Fruit fly (Drosophila melanogaster) whole organism, adult: ENCODE results near the gene Ppat-Dpck.

Source experiments
- CG12768 ChIP-seq: fragments of 200-800 bp; sonication (Bioruptor generic); optimal IDR thresholded peaks from 2 replicates; lab custom pipeline; 2017; ENCODE audit warnings: missing biosample characterization, missing genetic modification characterization, mild to moderate bottlenecking, moderate library complexity, missing genetic modification reagents
- CG1620 ChIP-seq: fragments of 200-800 bp; sonication (Bioruptor generic); optimal IDR thresholded peaks from 2 replicates; lab custom pipeline; 2016; ENCODE audit warnings: missing biosample characterization, missing genetic modification characterization
- CG33017 ChIP-seq: fragments of 200-800 bp; sonication (Bioruptor generic); optimal IDR thresholded peaks from 2 replicates; lab custom pipeline; 2018; ENCODE audit warnings: missing biosample characterization, mild to moderate bottlenecking, missing genetic modification characterization, moderate library complexity
- CG7045 ChIP-seq: fragments of 200-800 bp; sonication (Bioruptor generic); optimal IDR thresholded peaks from 2 replicates; lab custom pipeline; 2017; ENCODE audit warnings: missing biosample characterization, mild to moderate bottlenecking, missing genetic modification characterization
- Mnt ChIP-seq: fragments of 200-800 bp; sonication (Bioruptor generic); optimal IDR thresholded peaks from 2 replicates; lab custom pipeline; 2016; ENCODE audit warnings: missing biosample characterization, mild to moderate bottlenecking, missing genetic modification characterization
- cic ChIP-seq: fragments of 200-800 bp; sonication (Bioruptor generic); optimal IDR thresholded peaks from 2 replicates; lab custom pipeline; 2017; ENCODE audit warnings: missing biosample characterization, mild to moderate bottlenecking, missing genetic modification characterization, moderate library complexity
- cnc ChIP-seq, 2 experiments: fragments of >200 bp; optimal IDR thresholded peaks; 2 replicates each; lab custom pipeline; 2017
- kay ChIP-seq: fragments of 200-800 bp; sonication (Bioruptor generic); peaks from one replicate; lab custom pipeline; 2016; ENCODE audit warnings: missing biosample characterization, missing genetic modification characterization, borderline replicate concordance
- pad ChIP-seq: fragments of 200-800 bp; sonication (Bioruptor generic); optimal IDR thresholded peaks from 3 replicates; lab custom pipeline; 2017; ENCODE audit warnings: missing biosample characterization, missing genetic modification characterization, mild to moderate bottlenecking, moderate library complexity, missing genetic modification reagents
- tj ChIP-seq: fragments of 200-800 bp; sonication (Bioruptor generic); optimal IDR thresholded peaks from 3 replicates; lab custom pipeline; 2017; ENCODE audit warnings: missing biosample characterization, mild to moderate bottlenecking, missing genetic modification characterization, moderate library complexity
- toe ChIP-seq: fragments of 200-800 bp; sonication (Bioruptor generic); optimal IDR thresholded peaks from 2 replicates; lab custom pipeline; 2016; ENCODE audit warnings: missing biosample characterization, missing genetic modification characterization

DNA sequence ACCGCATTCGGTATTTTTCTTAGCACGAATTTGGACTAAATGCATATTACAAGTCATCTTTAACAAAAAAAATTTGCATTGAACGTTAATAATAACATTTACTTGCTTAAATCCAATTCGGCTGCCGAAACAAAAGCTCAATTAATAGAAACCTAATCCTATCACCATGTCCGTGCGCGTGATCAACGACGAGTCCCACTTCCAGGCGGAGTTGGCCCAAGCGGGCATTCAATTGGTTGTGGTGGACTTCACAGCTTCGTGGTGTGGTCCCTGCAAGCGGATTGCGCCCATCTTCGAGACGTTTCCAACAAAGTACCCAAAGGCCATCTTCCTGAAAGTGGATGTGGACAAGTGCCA lies 2.8 kb downstream of the Ppat-Dpck start, which contains the start of gene Txl:
- TF ChIP-seq tj (GFP tag; lab: Kevin White, UChicago) (no peak), CG1620 (GFP tag; lab: Kevin White, UChicago) (no peak), Mnt (GFP tag; lab: Kevin White, UChicago) (no peak), CG7045 (no peak), cic (GFP tag; lab: Kevin White, UChicago) (no peak), cnc (optimal IDR thresholded peaks at IDR 0.05; lab: Kevin White, UChicago) (peak; percentile 85 to 95), kay (GFP tag; lab: Kevin White, UChicago) (no peak), pad (GFP tag; lab: Kevin White, UChicago) (no peak), CG33017 (tag; lab: Kevin White, UChicago) (no peak), CG12768 (no peak), toe (GFP tag; lab: Kevin White, UChicago) (no peak)
